Worm (Caenorhabditis elegans) whole organism, late embryonic: ENCODE data around the gene col-91.

ENCODE experiments used
- C08G9.2 ChIP-seq: sonication (generic microtip); optimal IDR thresholded peaks from 2 replicates; lab custom pipeline; 2016; ENCODE audit warnings: mild to moderate bottlenecking, missing genetic modification characterization, moderate library complexity, missing compliant biosample characterization
- C38D4.7 ChIP-seq: fragments of 200-800 bp; sonication (Bioruptor generic); optimal IDR thresholded peaks from 2 replicates; lab custom pipeline; 2018; ENCODE audit warnings: mild to moderate bottlenecking, missing genetic modification characterization, moderate library complexity, missing compliant biosample characterization
- F13H6.1 ChIP-seq: sonication (generic microtip); optimal IDR thresholded peaks from 2 replicates; lab custom pipeline; 2016; ENCODE audit warnings: missing genetic modification characterization, missing compliant biosample characterization
- K02D7.2 ChIP-seq: sonication (generic microtip); optimal IDR thresholded peaks from 2 replicates; lab custom pipeline; 2017; ENCODE audit warnings: mild to moderate bottlenecking, missing genetic modification characterization, missing compliant biosample characterization
- K09A11.1 ChIP-seq: sonication (generic microtip); optimal IDR thresholded peaks from 2 replicates; lab custom pipeline; 2017; ENCODE audit warnings: antibody characterized with exemption, mild to moderate bottlenecking, missing genetic modification characterization, missing compliant biosample characterization; ENCODE audit not compliant: insufficient read depth
- T23F11.4 ChIP-seq: fragments of 200-800 bp; sonication (Bioruptor generic); optimal IDR thresholded peaks from 2 replicates; lab custom pipeline; 2018; ENCODE audit warnings: mild to moderate bottlenecking, missing genetic modification characterization, missing compliant biosample characterization
- ceh-14 ChIP-seq: sonication (generic microtip); optimal IDR thresholded peaks from 2 replicates; lab custom pipeline; 2016; ENCODE audit warnings: missing genotype, missing genetic modification characterization, missing compliant biosample characterization
- ceh-18 ChIP-seq: sonication (generic microtip); optimal IDR thresholded peaks from 2 replicates; lab custom pipeline; 2016; ENCODE audit warnings: missing genetic modification characterization, missing compliant biosample characterization
- ceh-19 ChIP-seq: fragments of 200-800 bp; sonication (Bioruptor generic); optimal IDR thresholded peaks from 2 replicates; lab custom pipeline; 2018; ENCODE audit warnings: mild to moderate bottlenecking, missing genetic modification characterization, missing compliant biosample characterization
- ceh-30 ChIP-seq: fragments of 150-350 bp; optimal IDR thresholded peaks from 2 replicates; lab custom pipeline; 2014; ENCODE audit warnings: missing biosample characterization, missing genetic modification characterization
- ceh-31 ChIP-seq: sonication (generic microtip); optimal IDR thresholded peaks from 2 replicates; lab custom pipeline; 2016; ENCODE audit warnings: missing genetic modification characterization, missing compliant biosample characterization
- ceh-48 ChIP-seq: sonication (generic microtip); optimal IDR thresholded peaks from 2 replicates; lab custom pipeline; 2016; ENCODE audit warnings: missing genetic modification characterization, inconsistent platforms, missing compliant biosample characterization
- ceh-6 ChIP-seq: fragments of 200-800 bp; sonication (Bioruptor generic); optimal IDR thresholded peaks from 2 replicates; lab custom pipeline; 2018; ENCODE audit warnings: mild to moderate bottlenecking, missing genetic modification characterization, missing compliant biosample characterization
- elt-4 ChIP-seq: sonication (generic microtip); optimal IDR thresholded peaks from 2 replicates; lab custom pipeline; 2016; ENCODE audit warnings: missing genetic modification characterization, missing compliant biosample characterization
- ets-4 ChIP-seq: sonication (generic microtip); optimal IDR thresholded peaks from 2 replicates; lab custom pipeline; 2016; ENCODE audit warnings: missing genetic modification characterization, missing compliant biosample characterization
- fax-1 ChIP-seq: sonication (generic microtip); optimal IDR thresholded peaks from 2 replicates; lab custom pipeline; 2016; ENCODE audit warnings: missing genotype, missing genetic modification characterization, missing compliant biosample characterization
- gmeb-2 ChIP-seq: sonication (generic microtip); optimal IDR thresholded peaks from 2 replicates; lab custom pipeline; 2016; ENCODE audit warnings: missing genetic modification characterization, inconsistent platforms, missing compliant biosample characterization
- hlh-15 ChIP-seq: sonication (generic microtip); optimal IDR thresholded peaks from 2 replicates; lab custom pipeline; 2016; ENCODE audit warnings: missing genetic modification characterization, missing compliant biosample characterization
- hlh-30 ChIP-seq: sonication (generic microtip); optimal IDR thresholded peaks from 2 replicates; lab custom pipeline; 2017; ENCODE audit warnings: antibody characterized with exemption, missing genetic modification characterization, missing compliant biosample characterization; ENCODE audit not compliant: insufficient read depth
- hlh-6 ChIP-seq: sonication (generic microtip); optimal IDR thresholded peaks from 2 replicates; lab custom pipeline; 2016; ENCODE audit warnings: missing genotype, missing genetic modification characterization, missing compliant biosample characterization
- hlh-8 ChIP-seq: sonication (generic microtip); optimal IDR thresholded peaks from 2 replicates; lab custom pipeline; 2016; ENCODE audit warnings: missing genotype, missing genetic modification characterization, missing compliant biosample characterization
- mec-3 ChIP-seq: sonication (generic microtip); optimal IDR thresholded peaks from 2 replicates; lab custom pipeline; 2016; ENCODE audit warnings: borderline replicate concordance, missing genetic modification characterization, missing compliant biosample characterization
- nfya-1 ChIP-seq: sonication (generic microtip); optimal IDR thresholded peaks from 2 replicates; lab custom pipeline; 2017; ENCODE audit warnings: missing genetic modification characterization, mild to moderate bottlenecking, missing compliant biosample characterization, antibody characterized with exemption, moderate library complexity
- nhr-11 ChIP-seq: fragments of 150-350 bp; optimal IDR thresholded peaks from 2 replicates; lab custom pipeline; 2014; ENCODE audit warnings: missing biosample characterization, missing genetic modification characterization
- pat-9 ChIP-seq: fragments of 200-800 bp; sonication (Bioruptor generic); optimal IDR thresholded peaks from 2 replicates; lab custom pipeline; 2018; ENCODE audit warnings: mild to moderate bottlenecking, missing genetic modification characterization, moderate library complexity, missing compliant biosample characterization
- pax-1 ChIP-seq: fragments of 150-350 bp; optimal IDR thresholded peaks from 2 replicates; lab custom pipeline; 2014; ENCODE audit warnings: missing biosample characterization, missing genetic modification characterization
- pha-2 ChIP-seq: sonication (generic microtip); optimal IDR thresholded peaks from 2 replicates; lab custom pipeline; 2017; ENCODE audit warnings: mild to moderate bottlenecking, missing genetic modification characterization, missing compliant biosample characterization
- pha-4 ChIP-seq: fragments of 150-350 bp; optimal IDR thresholded peaks from 2 replicates; lab custom pipeline; 2018; ENCODE audit warnings: missing biosample characterization, missing genetic modification reagents, missing genetic modification characterization
- pqm-1 ChIP-seq: sonication (generic microtip); optimal IDR thresholded peaks from 2 replicates; lab custom pipeline; 2016; ENCODE audit warnings: missing genetic modification characterization, missing compliant biosample characterization
- pros-1 ChIP-seq: fragments of 150-350 bp; optimal IDR thresholded peaks from 2 replicates; lab custom pipeline; 2014; ENCODE audit warnings: missing biosample characterization, missing genetic modification reagents, missing genetic modification characterization
- sox-4 ChIP-seq: sonication (generic microtip); optimal IDR thresholded peaks from 2 replicates; lab custom pipeline; 2017; ENCODE audit warnings: mild to moderate bottlenecking, missing genetic modification characterization, inconsistent platforms, missing compliant biosample characterization
- unc-3 ChIP-seq, 2 experiments: fragments of 200-800 bp in 1 of 2; sonication (Bioruptor generic) in 1 of 2; sonication (generic microtip) in 1 of 2; conservative IDR thresholded peaks in 1 of 2; optimal IDR thresholded peaks in 1 of 2; 2 replicates each; pipeline versions ENCODE4 v1.3.6 to Lab custom; 2016 to 2022; ENCODE audit warnings: missing compliant biosample characterization in 2 of 2, missing genetic modification characterization in 2 of 2, missing genetic modification reagents in 1 of 2
- unc-42 ChIP-seq: sonication (generic microtip); optimal IDR thresholded peaks from 2 replicates; lab custom pipeline; 2016; ENCODE audit warnings: missing genotype, missing genetic modification characterization, missing compliant biosample characterization
- unc-55 ChIP-seq: sonication (generic microtip); optimal IDR thresholded peaks from 2 replicates; lab custom pipeline; 2017; ENCODE audit warnings: missing biosample characterization, missing genetic modification reagents, missing genetic modification characterization
- zip-5 ChIP-seq: sonication (generic microtip); optimal IDR thresholded peaks from 2 replicates; lab custom pipeline; 2016; ENCODE audit warnings: missing genetic modification characterization, missing compliant biosample characterization
- ztf-16 ChIP-seq: sonication (generic microtip); optimal IDR thresholded peaks from 2 replicates; lab custom pipeline; 2017; ENCODE audit warnings: missing genetic modification characterization, missing compliant biosample characterization

col-91 gene

DNA sequence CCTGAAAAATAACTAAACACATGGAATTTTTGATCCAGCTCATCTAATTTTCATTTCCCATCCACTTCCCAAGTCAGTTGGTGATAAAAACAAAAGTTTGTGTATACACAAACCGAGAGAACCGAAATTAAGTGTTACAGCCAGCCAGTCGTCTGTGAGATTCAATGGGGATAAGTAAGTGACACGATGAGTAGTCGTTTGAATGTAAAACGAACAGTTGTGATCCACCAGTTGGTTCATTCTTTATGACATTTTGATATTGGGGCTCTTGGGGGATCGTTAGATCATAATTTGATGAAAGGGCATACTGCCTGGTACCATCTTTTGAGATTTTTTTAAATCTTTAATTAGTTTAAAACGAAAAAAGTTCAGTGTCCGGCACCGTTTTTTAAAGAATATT, 23.4 kb upstream of the col-91 start:
- TF ChIP-seq nhr-11 (tag; lab: Kevin White, UChicago) = no peak

DNA sequence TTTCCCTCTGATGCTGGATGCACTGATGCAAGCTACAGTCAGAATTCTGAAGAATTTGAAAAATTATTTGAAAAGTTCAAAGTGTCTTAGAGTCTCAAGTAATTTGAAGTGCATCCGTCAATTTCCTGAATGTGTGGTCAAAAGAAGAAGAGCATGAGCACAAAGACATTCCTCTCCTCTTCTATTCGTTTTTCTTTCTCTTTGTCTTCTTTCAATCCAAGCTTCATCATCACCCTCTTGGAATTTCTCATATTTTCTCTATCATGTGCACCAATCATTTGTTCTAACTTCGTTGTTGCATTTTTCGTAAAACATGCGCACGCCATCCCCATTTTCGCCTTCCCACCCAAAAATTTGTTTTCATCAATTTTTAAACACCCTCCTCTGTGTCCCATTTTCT, 22.5 kb upstream of the col-91 start:
- TF ChIP-seq hlh-8 (tag; lab: Kevin White, UChicago) = no peak
- no peak for TF ChIP-seq K09A11.1 (tag; lab: Kevin White, UChicago)
- no peak for TF ChIP-seq unc-3 (GFP tag; conservative IDR thresholded peaks at IDR 0.05; lab: Robert Waterston, UW)
- TF ChIP-seq unc-3 (tag; optimal IDR thresholded peaks at IDR 0.05; lab: Kevin White, UChicago) = no peak
- TF ChIP-seq pros-1 (tag; lab: Kevin White, UChicago) = no peak
- peak; percentile 61 for TF ChIP-seq unc-42
- no peak for TF ChIP-seq ceh-19 (GFP tag; lab: Kevin White, UChicago)
- TF ChIP-seq, all 69 proteins: peak for 1

DNA sequence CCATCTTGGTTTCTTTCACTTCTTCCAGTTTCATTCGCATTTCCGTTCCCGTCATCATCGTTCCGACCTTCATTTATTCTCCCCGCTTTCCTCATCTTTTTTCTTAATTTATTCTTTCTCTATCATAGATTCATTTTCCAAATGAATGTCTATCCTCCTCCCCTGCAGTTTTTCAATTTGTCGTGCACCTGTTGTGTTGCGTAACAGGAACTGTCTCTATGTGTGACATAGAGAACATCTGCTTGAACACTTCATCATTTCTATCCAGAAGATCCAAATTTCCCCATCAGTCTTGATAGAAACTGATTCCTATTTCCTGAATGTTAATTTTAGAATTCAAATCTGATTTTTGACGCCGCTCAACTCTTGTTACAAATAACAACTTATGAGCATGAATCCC, 20.1 kb upstream of the col-91 start:
- no peak for TF ChIP-seq ceh-6
- no peak for TF ChIP-seq C08G9.2 (tag; lab: Kevin White, UChicago)
- no peak for TF ChIP-seq elt-4 (tag; lab: Kevin White, UChicago)
- no peak for TF ChIP-seq pax-1 (tag; lab: Kevin White, UChicago)
- TF ChIP-seq ceh-31 = no peak
- TF ChIP-seq gmeb-2 (tag; lab: Kevin White, UChicago) = no peak
- TF ChIP-seq unc-55 (GFP tag; lab: Kevin White, UChicago) = no peak
- no peak for TF ChIP-seq ceh-18 (tag; lab: Kevin White, UChicago)
- TF ChIP-seq C38D4.7 (GFP tag; lab: Kevin White, UChicago) = no peak
- no peak for TF ChIP-seq hlh-30 (tag; lab: Kevin White, UChicago)
- TF ChIP-seq fax-1 (tag; lab: Kevin White, UChicago) = no peak
- no peak for TF ChIP-seq ceh-48 (tag; lab: Kevin White, UChicago)
- TF ChIP-seq hlh-6 = no peak
- TF ChIP-seq sox-4 (tag; lab: Kevin White, UChicago) = no peak

DNA sequence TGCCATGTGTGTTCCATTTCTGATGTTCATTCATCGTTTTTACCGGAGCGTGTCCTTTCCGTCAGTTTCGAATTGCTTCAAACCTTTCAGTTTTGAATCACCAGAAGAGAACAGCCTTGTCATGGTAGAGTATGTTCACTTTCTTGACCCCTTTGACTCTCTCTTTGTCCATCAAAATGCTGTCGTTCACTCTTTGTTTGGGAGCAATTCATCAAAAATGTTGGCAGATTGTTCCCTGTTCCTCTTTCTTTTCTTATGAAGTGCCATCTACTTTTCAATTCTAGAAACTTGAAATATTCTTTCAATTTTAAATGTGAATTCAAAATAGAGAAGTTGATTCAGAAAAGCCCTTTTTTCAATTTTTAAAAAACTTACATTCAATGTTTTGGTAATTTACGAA, 17.8 kb upstream of the col-91 start:
- TF ChIP-seq nfya-1 (tag; lab: Kevin White, UChicago) (no peak), nhr-11 (tag; lab: Kevin White, UChicago) (no peak), zip-5 (tag; lab: Kevin White, UChicago) (no peak), hlh-15 (tag; lab: Kevin White, UChicago) (no peak), pha-2 (no peak), sox-4 (tag; lab: Kevin White, UChicago) (no peak), pat-9 (tag; lab: Kevin White, UChicago) (no peak), unc-42 (no peak), unc-3 (GFP tag; conservative IDR thresholded peaks at IDR 0.05; lab: Robert Waterston, UW) (no peak), unc-3 (tag; optimal IDR thresholded peaks at IDR 0.05; lab: Kevin White, UChicago) (no peak), T23F11.4 (GFP tag; lab: Kevin White, UChicago) (no peak), pha-4 (tag; lab: Kevin White, UChicago) (no peak), ets-4 (no peak), ceh-48 (tag; lab: Kevin White, UChicago) (no peak), hlh-6 (no peak), mec-3 (tag; lab: Kevin White, UChicago) (no peak), K02D7.2 (tag; lab: Kevin White, UChicago) (no peak), ztf-16 (no peak), F13H6.1 (tag; lab: Kevin White, UChicago) (no peak)

DNA sequence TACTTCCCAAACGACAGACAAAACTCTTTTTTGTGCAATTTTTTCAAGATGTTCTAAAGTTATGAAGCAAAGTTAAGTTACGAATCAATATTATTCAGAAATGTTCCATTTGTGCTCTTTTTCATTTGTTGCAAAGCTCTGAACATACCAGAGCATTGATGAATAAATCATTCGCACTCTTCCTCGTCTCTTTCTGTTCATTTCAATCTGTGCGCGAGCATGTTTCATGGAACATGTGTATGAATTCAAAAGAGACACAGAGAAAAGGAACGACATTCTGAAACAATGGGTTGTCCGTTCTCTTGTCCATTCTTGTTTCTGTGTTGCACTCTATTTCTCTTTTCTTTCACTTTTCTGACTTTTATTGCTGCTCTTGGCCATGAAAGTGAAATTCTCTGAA, 16.9 kb upstream of the col-91 start:
- TF ChIP-seq ceh-14 (tag; lab: Kevin White, UChicago) (no peak), ceh-31 (peak; percentile 11), C38D4.7 (GFP tag; lab: Kevin White, UChicago) (no peak), pqm-1 (tag; lab: Kevin White, UChicago) (no peak), ceh-30 (tag; lab: Kevin White, UChicago) (no peak)
